Fruit fly (Drosophila melanogaster): ENCODE measurements around the gene trh.

The trh gene

dm6 chr3L:388094-388493 is 4.3 kb downstream of the trh start:
- TF ChIP-seq Ets65A (GFP tag) = peak; percentile 75
- TF ChIP-seq CG6654 (GFP tag; optimal IDR thresholded peaks at IDR 0.05) = no peak
- no peak for TF ChIP-seq CG18619 (GFP tag; optimal IDR thresholded peaks at IDR 0.05)
- no peak for TF ChIP-seq CG17829 (tag; optimal IDR thresholded peaks at IDR 0.05)
- peak in 1 of 2 experiments; percentile 1 for TF ChIP-seq bsh (GFP tag; optimal IDR thresholded peaks at IDR 0.05)
- TF ChIP-seq CG12391 (tag; optimal IDR thresholded peaks at IDR 0.05) = no peak
- TF ChIP-seq zen (tag; optimal IDR thresholded peaks at IDR 0.05) = no peak
- TF ChIP-seq CG15269 (tag; optimal IDR thresholded peaks at IDR 0.05) = no peak
- TF ChIP-seq lab (GFP tag; optimal IDR thresholded peaks at IDR 0.05) = no peak
- TF ChIP-seq Nf-YB (GFP tag; optimal IDR thresholded peaks at IDR 0.05) = no peak
- no peak for TF ChIP-seq insv (GFP tag; optimal IDR thresholded peaks at IDR 0.05)
- TF ChIP-seq Fer1 (GFP tag; optimal IDR thresholded peaks at IDR 0.05) = no peak

- TF ChIP-seq nom (GFP tag; optimal IDR thresholded peaks at IDR 0.05) (peak; percentile 28), CG32532 (GFP tag; IDR thresholded peaks at IDR 0.05) (no peak)
Measured at dm6 chr3L:385095-385494, 7.3 kb downstream of the trh start.

- no peak for TF ChIP-seq ci (GFP tag; IDR thresholded peaks at IDR 0.05)
- peak; percentile 39 for TF ChIP-seq fd102C (GFP tag; optimal IDR thresholded peaks at IDR 0.05)
- TF ChIP-seq dmrt99B (tag; optimal IDR thresholded peaks at IDR 0.05) = peak; percentile 16
- TF ChIP-seq Sox102F (GFP tag; optimal IDR thresholded peaks at IDR 0.05) = peak; percentile 18
- peak; percentile 81 for TF ChIP-seq dmrt11E (tag; optimal IDR thresholded peaks at IDR 0.05)
- peak; percentile 53 for TF ChIP-seq CG10267 (tag; optimal IDR thresholded peaks at IDR 0.05)
- peak; percentile 23 for TF ChIP-seq CG16815 (GFP tag; optimal IDR thresholded peaks at IDR 0.05)
- peak; percentile 68 for TF ChIP-seq sqz (GFP tag; optimal IDR thresholded peaks at IDR 0.05)
- peak in 1 of 3 experiments; percentile 71 for TF ChIP-seq lola (GFP tag; optimal IDR thresholded peaks at IDR 0.05)
- no peak for TF ChIP-seq CkIIα-i1 (GFP tag; IDR thresholded peaks at IDR 0.05)
- TF ChIP-seq CG8924 (tag; optimal IDR thresholded peaks at IDR 0.05) = peak; percentile 42
- TF ChIP-seq sc (optimal IDR thresholded peaks at IDR 0.05) = no peak
- peak; percentile 7 for TF ChIP-seq sc (GFP tag; optimal IDR thresholded peaks at IDR 0.05)
- TF ChIP-seq CG1647 (GFP tag; optimal IDR thresholded peaks at IDR 0.05) = no peak
- TF ChIP-seq trem (tag; optimal IDR thresholded peaks at IDR 0.05) = peak; percentile 46
- TF ChIP-seq slbo (GFP tag; IDR thresholded peaks at IDR 0.05) = no peak
- no peak for TF ChIP-seq D19B (GFP tag; optimal IDR thresholded peaks at IDR 0.05)
- peak; percentile 70 for TF ChIP-seq CG2712 (tag; optimal IDR thresholded peaks at IDR 0.05)
- no peak for TF ChIP-seq MBD-R2 (GFP tag; IDR thresholded peaks at IDR 0.05)
- peak; percentile 1 for TF ChIP-seq CG6254 (GFP tag; optimal IDR thresholded peaks at IDR 0.05)
- TF ChIP-seq CG9609 (GFP tag; optimal IDR thresholded peaks at IDR 0.05) = no peak
- TF ChIP-seq CG3847 (GFP tag; IDR thresholded peaks at IDR 0.05) = no peak
- TF ChIP-seq fd96Cb (tag; optimal IDR thresholded peaks at IDR 0.05) = peak; percentile 32
- 0 out of 2 replicates have a peak, but pooled peaks have one; percentile 44 for TF ChIP-seq CG31441 (GFP tag; IDR thresholded peaks at IDR 0.05)
- TF ChIP-seq grau (tag; optimal IDR thresholded peaks at IDR 0.05) = peak; percentile 21
- TF ChIP-seq Blimp-1 (GFP tag; optimal IDR thresholded peaks at IDR 0.05) = peak; percentile 42
- peak; percentile 68 for TF ChIP-seq CG15479 (GFP tag; optimal IDR thresholded peaks at IDR 0.05)
- no peak for TF ChIP-seq CG3726 (GFP tag; IDR thresholded peaks at IDR 0.05)
- no peak for TF ChIP-seq al (GFP tag; IDR thresholded peaks at IDR 0.05)
- no peak for TF ChIP-seq prd (optimal IDR thresholded peaks at IDR 0.05)
- TF ChIP-seq prd (GFP tag; IDR thresholded peaks at IDR 0.05) = peak; percentile 62; the same call in 1 of the 3 replicates
- peak in 1 of 2 experiments; percentile 67 for TF ChIP-seq bsh (GFP tag; optimal IDR thresholded peaks at IDR 0.05)
- TF ChIP-seq CG7839 (tag; optimal IDR thresholded peaks at IDR 0.05) = peak; percentile 32
- TF ChIP-seq cad (GFP tag; optimal IDR thresholded peaks at IDR 0.05) = peak; percentile 64
Measured at dm6 chr3L:380886-381546, 11.4 kb downstream of the trh start.
